Worm (Caenorhabditis elegans) whole organism, late embryonic: ENCODE results near the gene F59A6.2.

ENCODE experiments used
- C08G9.2 ChIP-seq: sonication (generic microtip); optimal IDR thresholded peaks from 2 replicates; lab custom pipeline; 2016; ENCODE audit warnings: mild to moderate bottlenecking, missing genetic modification characterization, moderate library complexity, missing compliant biosample characterization
- K02D7.2 ChIP-seq: sonication (generic microtip); optimal IDR thresholded peaks from 2 replicates; lab custom pipeline; 2017; ENCODE audit warnings: mild to moderate bottlenecking, missing genetic modification characterization, missing compliant biosample characterization
- K09A11.1 ChIP-seq: sonication (generic microtip); optimal IDR thresholded peaks from 2 replicates; lab custom pipeline; 2017; ENCODE audit warnings: antibody characterized with exemption, mild to moderate bottlenecking, missing genetic modification characterization, missing compliant biosample characterization; ENCODE audit not compliant: insufficient read depth
- ahr-1 ChIP-seq: sonication (generic microtip); optimal IDR thresholded peaks from 2 replicates; lab custom pipeline; 2016; ENCODE audit warnings: missing genetic modification characterization, missing compliant biosample characterization
- ama-1 ChIP-seq: fragments of 150-350 bp; optimal IDR thresholded peaks from 2 replicates; lab custom pipeline; 2014
- ceh-2 ChIP-seq: sonication (generic microtip); optimal IDR thresholded peaks from 2 replicates; lab custom pipeline; 2016; ENCODE audit warnings: missing genotype, missing genetic modification characterization, missing compliant biosample characterization
- ceh-30 ChIP-seq: fragments of 150-350 bp; optimal IDR thresholded peaks from 2 replicates; lab custom pipeline; 2014; ENCODE audit warnings: missing biosample characterization, missing genetic modification characterization
- ceh-31 ChIP-seq: sonication (generic microtip); optimal IDR thresholded peaks from 2 replicates; lab custom pipeline; 2016; ENCODE audit warnings: missing genetic modification characterization, missing compliant biosample characterization
- ceh-34 ChIP-seq: sonication (generic microtip); optimal IDR thresholded peaks from 2 replicates; lab custom pipeline; 2016; ENCODE audit warnings: mild to moderate bottlenecking, missing genetic modification characterization, missing compliant biosample characterization
- ceh-45 ChIP-seq: fragments of 200-800 bp; sonication (Bioruptor generic); IDR thresholded peaks from 2 replicates; pipeline ENCODE4 v1.3.6; 2022; ENCODE audit warnings: missing genetic modification reagents, missing genetic modification characterization, missing compliant biosample characterization
- ceh-48 ChIP-seq: sonication (generic microtip); optimal IDR thresholded peaks from 2 replicates; lab custom pipeline; 2016; ENCODE audit warnings: missing genetic modification characterization, inconsistent platforms, missing compliant biosample characterization
- dve-1 ChIP-seq: sonication (generic microtip); optimal IDR thresholded peaks from 2 replicates; lab custom pipeline; 2017; ENCODE audit warnings: antibody characterized with exemption, mild to moderate bottlenecking, missing genetic modification characterization, missing compliant biosample characterization
- elt-2 ChIP-seq: sonication (generic microtip); optimal IDR thresholded peaks from 2 replicates; lab custom pipeline; 2016; ENCODE audit warnings: missing genetic modification reagents, missing genetic modification characterization, missing compliant biosample characterization
- fax-1 ChIP-seq: sonication (generic microtip); optimal IDR thresholded peaks from 2 replicates; lab custom pipeline; 2016; ENCODE audit warnings: missing genotype, missing genetic modification characterization, missing compliant biosample characterization
- fkh-10 ChIP-seq: fragments of 150-350 bp; optimal IDR thresholded peaks from 2 replicates; lab custom pipeline; 2014; ENCODE audit warnings: missing biosample characterization, missing genetic modification reagents, missing genetic modification characterization
- fkh-6 ChIP-seq: sonication (generic microtip); optimal IDR thresholded peaks from 2 replicates; lab custom pipeline; 2016; ENCODE audit warnings: missing genetic modification characterization, missing compliant biosample characterization
- gmeb-2 ChIP-seq: sonication (generic microtip); optimal IDR thresholded peaks from 2 replicates; lab custom pipeline; 2016; ENCODE audit warnings: missing genetic modification characterization, inconsistent platforms, missing compliant biosample characterization
- hlh-13 ChIP-seq: fragments of 200-800 bp; sonication (Bioruptor generic); optimal IDR thresholded peaks from 2 replicates; lab custom pipeline; 2018; ENCODE audit warnings: mild to moderate bottlenecking, missing genetic modification characterization, missing compliant biosample characterization
- hlh-30 ChIP-seq: sonication (generic microtip); optimal IDR thresholded peaks from 2 replicates; lab custom pipeline; 2017; ENCODE audit warnings: antibody characterized with exemption, missing genetic modification characterization, missing compliant biosample characterization; ENCODE audit not compliant: insufficient read depth
- mec-3 ChIP-seq: sonication (generic microtip); optimal IDR thresholded peaks from 2 replicates; lab custom pipeline; 2016; ENCODE audit warnings: borderline replicate concordance, missing genetic modification characterization, missing compliant biosample characterization
- nhr-11 ChIP-seq: fragments of 150-350 bp; optimal IDR thresholded peaks from 2 replicates; lab custom pipeline; 2014; ENCODE audit warnings: missing biosample characterization, missing genetic modification characterization
- nhr-232 ChIP-seq: sonication (generic microtip); optimal IDR thresholded peaks from 2 replicates; lab custom pipeline; 2016; ENCODE audit warnings: missing genetic modification characterization, missing compliant biosample characterization
- pha-4 ChIP-seq: fragments of 150-350 bp; optimal IDR thresholded peaks from 2 replicates; lab custom pipeline; 2018; ENCODE audit warnings: missing biosample characterization, missing genetic modification reagents, missing genetic modification characterization
- pqm-1 ChIP-seq: sonication (generic microtip); optimal IDR thresholded peaks from 2 replicates; lab custom pipeline; 2016; ENCODE audit warnings: missing genetic modification characterization, missing compliant biosample characterization
- ref-2 ChIP-seq: sonication (generic microtip); optimal IDR thresholded peaks from 2 replicates; lab custom pipeline; 2016; ENCODE audit warnings: missing genetic modification characterization, missing compliant biosample characterization
- sox-2 ChIP-seq: fragments of 200-800 bp; sonication (Bioruptor generic); IDR thresholded peaks from 2 replicates; pipeline ENCODE4 v1.3.6; 2022; ENCODE audit warnings: missing genetic modification reagents, missing genetic modification characterization, missing compliant biosample characterization
- tbx-7 ChIP-seq: sonication (generic microtip); optimal IDR thresholded peaks from 2 replicates; lab custom pipeline; 2016; ENCODE audit warnings: missing genotype, missing genetic modification characterization, missing compliant biosample characterization
- unc-42 ChIP-seq: sonication (generic microtip); optimal IDR thresholded peaks from 2 replicates; lab custom pipeline; 2016; ENCODE audit warnings: missing genotype, missing genetic modification characterization, missing compliant biosample characterization
- unc-86 ChIP-seq: sonication (generic microtip); optimal IDR thresholded peaks from 2 replicates; lab custom pipeline; 2016; ENCODE audit warnings: missing genetic modification characterization, missing compliant biosample characterization
- ztf-16 ChIP-seq: sonication (generic microtip); optimal IDR thresholded peaks from 2 replicates; lab custom pipeline; 2017; ENCODE audit warnings: missing genetic modification characterization, missing compliant biosample characterization

Gene F59A6.2

DNA sequence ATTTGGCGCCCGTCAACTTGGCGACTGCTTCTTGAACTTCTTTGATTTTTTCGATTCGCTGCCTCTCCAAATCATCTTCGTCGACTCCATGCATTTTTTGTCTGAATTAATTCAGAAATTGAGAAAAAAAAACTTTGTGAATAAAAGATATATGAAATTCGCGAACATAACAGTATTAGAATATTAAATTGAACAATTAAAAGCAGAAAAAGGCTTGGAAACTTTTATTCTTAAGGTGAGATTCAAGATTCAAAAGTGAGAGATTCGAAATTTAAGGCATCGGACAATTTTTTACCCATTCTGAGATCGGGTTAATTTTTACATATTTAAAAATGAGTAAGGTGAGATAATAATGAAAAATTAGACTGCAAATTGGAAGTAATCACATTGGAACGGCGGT, 19.4 kb downstream of the F59A6.2 start, which contains the start of gene F33G12.3:
Gene F33G12.3, minus strand, starts transcription at position 101 of the 400 bp plus-strand sequence.
- TF ChIP-seq ceh-48 (tag; lab: Kevin White, UChicago) (no peak), tbx-7 (no peak), ahr-1 (tag; lab: Kevin White, UChicago) (no peak), K09A11.1 (no peak), ama-1 (lab: Kevin White, UChicago) (no peak), ztf-16 (tag; lab: Kevin White, UChicago) (no peak), mec-3 (tag; lab: Kevin White, UChicago) (no peak), unc-42 (no peak), C08G9.2 (tag; lab: Kevin White, UChicago) (no peak), nhr-232 (no peak), nhr-11 (tag; lab: Kevin White, UChicago) (no peak), dve-1 (tag; lab: Kevin White, UChicago) (no peak), K02D7.2 (tag; lab: Kevin White, UChicago) (no peak), hlh-30 (tag; lab: Kevin White, UChicago) (no peak), elt-2 (tag; lab: Kevin White, UChicago) (no peak)

DNA sequence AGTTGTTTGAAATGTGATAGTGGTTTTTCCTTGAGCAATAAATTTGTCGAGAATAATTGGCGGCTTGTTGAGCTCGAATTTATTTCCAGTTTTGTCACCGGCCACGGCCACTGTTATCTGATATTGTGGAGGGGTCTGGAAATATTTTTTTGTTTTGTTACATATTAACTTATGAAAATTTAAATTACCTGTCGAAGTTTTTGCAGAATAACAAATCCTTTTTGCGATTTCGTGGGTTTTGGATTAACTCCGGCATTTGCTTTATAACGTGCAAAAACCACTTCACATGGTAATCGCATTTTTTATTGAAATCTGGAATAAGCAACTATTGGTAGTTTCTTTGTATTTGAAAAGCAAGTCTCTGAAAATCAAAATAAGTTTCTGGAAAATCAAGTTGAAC, 21.6 kb downstream of the F59A6.2 start, which contains the start of gene lrr-1:
Gene lrr-1, minus strand, starts transcription at position 312 of the 400 bp plus-strand sequence.
- TF ChIP-seq ceh-45 (GFP tag; lab: Robert Waterston, UW) (no peak), ceh-31 (tag; lab: Kevin White, UChicago) (no peak), fkh-10 (no peak), pha-4 (tag; lab: Kevin White, UChicago) (no peak), fax-1 (no peak), ceh-34 (no peak), hlh-13 (GFP tag; lab: Kevin White, UChicago) (no peak)
- TF ChIP-seq, all 69 proteins: peak for 0

DNA sequence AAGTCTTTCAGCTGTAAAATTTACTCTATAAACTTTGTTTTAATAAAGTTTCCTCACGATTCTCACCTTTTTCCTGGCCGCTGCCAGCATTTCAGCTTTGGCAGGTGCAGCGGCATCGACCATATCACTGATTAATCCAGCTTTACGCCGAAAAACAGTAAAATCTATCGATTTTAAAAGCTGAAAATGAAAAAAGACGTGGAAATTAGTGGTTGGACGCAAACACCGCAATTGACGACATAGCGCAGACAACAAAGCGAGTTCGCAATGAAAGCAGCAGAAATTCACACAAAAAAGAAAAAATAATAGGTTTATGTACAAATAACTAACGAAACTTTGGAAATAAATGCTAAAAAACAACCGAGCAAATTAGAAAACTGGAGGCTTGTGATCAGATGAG, 25.4 kb downstream of the F59A6.2 start, which contains the start of gene golg-2:
Gene golg-2, minus strand, starts transcription at position 180 of the 400 bp plus-strand sequence.
- TF ChIP-seq unc-42, result no peak
- TF ChIP-seq elt-2 (tag; lab: Kevin White, UChicago), result peak; percentile 45

DNA sequence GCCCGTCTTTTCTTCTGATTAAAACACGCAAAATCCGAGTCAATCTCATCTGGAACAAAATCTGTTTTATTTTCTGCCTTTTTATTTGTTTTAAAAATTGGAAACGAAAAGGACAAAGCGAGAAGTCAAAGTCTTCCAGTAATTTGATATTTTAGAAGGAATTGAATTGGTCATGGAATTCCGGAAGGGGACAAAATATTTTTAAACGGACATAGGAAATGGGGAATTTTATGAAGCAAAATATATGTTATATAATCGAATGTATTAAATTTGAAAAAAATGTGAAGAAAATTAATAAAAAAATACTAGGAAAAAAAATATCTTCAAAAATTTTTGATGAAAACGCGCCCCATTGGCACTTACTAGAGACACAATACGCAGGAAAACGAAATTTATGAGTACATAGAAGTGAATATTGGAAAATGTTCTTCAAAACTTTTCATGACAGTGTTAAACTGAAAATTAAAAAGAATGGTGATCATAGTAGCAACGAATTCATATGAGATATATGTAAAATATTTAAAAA, 26.2 kb downstream of the F59A6.2 start, which contains the start of gene F33G12.7:
Gene F33G12.7, minus strand, starts transcription at position 51 of the 526 bp plus-strand sequence.
- TF ChIP-seq elt-2 (tag; lab: Kevin White, UChicago) (peak; percentile 62), ref-2 (no peak), gmeb-2 (no peak), unc-86 (tag; lab: Kevin White, UChicago) (no peak), dve-1 (tag; lab: Kevin White, UChicago) (no peak), ceh-30 (tag; lab: Kevin White, UChicago) (no peak)

DNA sequence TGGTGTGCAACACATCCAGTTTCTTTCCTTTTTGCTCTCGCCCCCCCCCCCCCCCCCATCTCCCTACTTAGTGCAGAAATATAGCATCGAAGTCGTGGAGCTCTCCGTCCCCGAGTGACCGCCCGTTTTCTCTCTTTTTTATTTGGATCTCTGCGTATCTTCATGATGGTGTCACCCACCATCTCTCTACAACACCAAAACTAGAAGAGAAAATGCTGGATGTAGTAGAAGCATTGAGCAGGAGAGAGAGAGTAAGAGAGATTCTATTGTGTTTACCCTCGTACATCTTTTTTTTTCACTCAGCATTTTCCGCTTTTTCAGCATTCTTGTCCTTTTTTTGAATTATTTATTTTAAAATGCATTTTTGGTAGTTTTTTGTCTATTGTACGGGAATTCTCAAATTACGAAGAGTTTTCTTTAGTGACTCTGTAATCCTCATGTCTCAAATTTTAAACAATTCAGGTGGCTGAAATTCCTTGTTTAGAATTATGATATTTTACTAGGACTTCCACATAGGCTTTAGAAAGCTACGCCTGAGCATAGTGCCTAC, 28.0 kb downstream of the F59A6.2 start:
- no peak for TF ChIP-seq ceh-45 (GFP tag; lab: Robert Waterston, UW)
- no peak for TF ChIP-seq sox-2
- no peak for TF ChIP-seq hlh-30 (tag; lab: Kevin White, UChicago)
- TF ChIP-seq dve-1 (tag; lab: Kevin White, UChicago), result no peak
- no peak for TF ChIP-seq nhr-11 (tag; lab: Kevin White, UChicago)
- no peak for TF ChIP-seq fkh-6
- no peak for TF ChIP-seq ceh-2 (tag; lab: Kevin White, UChicago)
- no peak for TF ChIP-seq pqm-1 (tag; lab: Kevin White, UChicago)
